Worm (Caenorhabditis elegans): ENCODE measurements around the gene C05D11.8.

The C05D11.8 gene

DNA sequence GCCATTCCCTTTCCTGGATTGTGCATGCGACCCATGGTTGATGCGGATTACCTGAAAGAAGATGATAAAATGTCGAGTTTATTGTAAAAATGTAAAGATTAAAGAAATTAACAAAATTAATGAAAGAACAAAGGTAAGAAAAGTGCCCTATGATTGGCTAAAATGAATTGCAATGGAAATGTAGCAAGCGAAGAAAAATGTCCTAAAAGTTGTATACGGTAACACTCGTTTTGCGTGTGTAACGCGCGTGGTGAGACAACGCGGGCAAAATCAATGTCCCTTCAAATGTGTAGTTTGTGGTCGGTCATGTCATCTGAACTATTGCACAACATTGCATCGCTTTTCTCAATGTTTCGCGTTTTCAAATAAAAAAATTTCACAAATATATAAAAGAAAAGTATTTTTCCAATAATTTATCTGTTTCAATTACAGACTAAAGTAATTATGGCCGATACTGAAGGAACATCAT, 52.1 kb downstream of the C05D11.8 start, which contains the start of the genes rps-13 and nfx-1 (continued):
- TF ChIP-seq duxl-1 (tag; optimal IDR thresholded peaks at IDR 0.05; ENCODE audit: poor library complexity) (no peak), daf-8 (GFP tag; IDR thresholded peaks at IDR 0.05) (no peak), hlh-30 (tag; optimal IDR thresholded peaks at IDR 0.05; ENCODE audit: insufficient read depth) (peak; percentile 93), mxl-3 (GFP tag; optimal IDR thresholded peaks at IDR 0.05) (peak; percentile 43), fkh-10 (GFP tag; optimal IDR thresholded peaks at IDR 0.05) (peak; percentile 32), ctbp-1 (GFP tag; IDR thresholded peaks at IDR 0.05) (no peak), unc-39 (tag; optimal IDR thresholded peaks at IDR 0.05) (no peak), lir-3 (tag; optimal IDR thresholded peaks at IDR 0.05) (no peak), lin-38 (GFP tag; IDR thresholded peaks at IDR 0.05) (peak; percentile 57), dmd-9 (GFP tag; IDR thresholded peaks at IDR 0.05) (no peak), mdt-29 (GFP tag; IDR thresholded peaks at IDR 0.05) (no peak), skn-1 (tag; optimal IDR thresholded peaks at IDR 0.05) (no peak), egl-43 (GFP tag; IDR thresholded peaks at IDR 0.05) (no peak), dmd-6 (GFP tag; IDR thresholded peaks at IDR 0.05) (0 out of 2 replicates have a peak, but pooled peaks have one; percentile 16), nhr-77 (tag; optimal IDR thresholded peaks at IDR 0.05) (peak; percentile 91), spr-1 (tag; optimal IDR thresholded peaks at IDR 0.05) (no peak), lin-13 (GFP tag; optimal IDR thresholded peaks at IDR 0.05) (peak; percentile 78), egl-27 (tag; optimal IDR thresholded peaks at IDR 0.05) (no peak), hif-1 (tag; optimal IDR thresholded peaks at IDR 0.05) (peak in 1 of 2 experiments; percentile 81), D1046.2 (GFP tag; IDR thresholded peaks at IDR 0.05) (peak; percentile 98), mdl-1 (tag; optimal IDR thresholded peaks at IDR 0.05) (peak in 1 of 2 experiments; percentile 48), F37D6.2 (tag; optimal IDR thresholded peaks at IDR 0.05) (peak; percentile 10), ZK546.5 (tag; optimal IDR thresholded peaks at IDR 0.05) (no peak), tag-97 (GFP tag; IDR thresholded peaks at IDR 0.05) (no peak), T26A8.4 (GFP tag; IDR thresholded peaks at IDR 0.05) (no peak), ces-1 (GFP tag; optimal IDR thresholded peaks at IDR 0.05) (no peak), aly-2 (tag; optimal IDR thresholded peaks at IDR 0.05) (no peak), F49E8.2 (tag; optimal IDR thresholded peaks at IDR 0.05; ENCODE audit: borderline replicate concordance) (no peak), aha-1 (tag) (peak; percentile 100), lin-15B (tag; optimal IDR thresholded peaks at IDR 0.05) (peak; percentile 18), F26F4.8 (GFP tag; conservative IDR thresholded peaks at IDR 0.05) (no peak), Y75B8A.6 (GFP tag; IDR thresholded peaks at IDR 0.05) (no peak), hlh-11 (tag; optimal IDR thresholded peaks at IDR 0.05) (peak; percentile 70), ceh-20 (GFP tag; IDR thresholded peaks at IDR 0.05) (no peak), T20F7.1 (GFP tag; optimal IDR thresholded peaks at IDR 0.05) (no peak), ztf-11 (tag; optimal IDR thresholded peaks at IDR 0.05) (no peak)

DNA sequence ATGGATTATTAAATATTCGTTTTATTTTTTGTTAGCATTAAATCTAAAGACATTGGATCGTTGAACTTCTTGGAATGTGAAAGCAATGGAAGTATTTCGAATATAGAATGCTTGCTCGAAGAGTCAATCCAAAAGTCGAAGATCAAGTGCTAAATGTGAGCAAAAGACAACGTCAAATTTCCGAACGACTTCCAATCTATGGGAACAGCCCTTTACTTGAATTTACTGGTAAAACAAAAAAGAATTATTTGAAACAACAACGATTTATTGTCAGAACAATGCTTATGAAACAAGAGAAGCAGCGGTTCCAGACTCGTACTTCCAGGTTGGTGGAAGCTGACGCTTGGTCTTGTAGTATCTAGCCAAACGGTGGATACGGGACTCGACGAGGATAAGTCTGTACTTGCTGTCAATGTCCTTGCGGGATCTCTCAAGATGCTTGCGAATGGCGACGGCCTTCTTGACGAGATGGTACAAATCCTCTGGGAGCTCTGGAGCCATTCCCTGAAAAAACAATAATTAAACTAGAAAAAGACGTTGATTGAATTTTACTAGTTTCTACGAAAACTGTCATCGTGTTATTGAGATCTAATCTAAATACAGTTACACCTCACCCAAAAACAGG, 53.1 kb downstream of the C05D11.8 start:
- TF ChIP-seq egl-27 (tag; optimal IDR thresholded peaks at IDR 0.05) (no peak), duxl-1 (tag; optimal IDR thresholded peaks at IDR 0.05; ENCODE audit: poor library complexity) (peak; percentile 67), zfp-2 (tag; optimal IDR thresholded peaks at IDR 0.05) (no peak), Y48G9A.11 (GFP tag; IDR thresholded peaks at IDR 0.05) (peak; percentile 81), gei-8 (GFP tag; optimal IDR thresholded peaks at IDR 0.05) (peak; percentile 23), tra-1 (GFP tag; IDR thresholded peaks at IDR 0.05) (peak; percentile 51; the same call in 1 of the 2 replicates), ctbp-1 (GFP tag; IDR thresholded peaks at IDR 0.05) (peak; percentile 59; the same call in 1 of the 2 replicates), ama-1 (optimal IDR thresholded peaks at IDR 0.05) (peak; percentile 55), set-16 (GFP tag; IDR thresholded peaks at IDR 0.05) (no peak), lin-1 (GFP tag; IDR thresholded peaks at IDR 0.05) (no peak), ztf-11 (tag; optimal IDR thresholded peaks at IDR 0.05) (no peak), spr-1 (tag; optimal IDR thresholded peaks at IDR 0.05) (peak; percentile 13), ceh-82 (tag; optimal IDR thresholded peaks at IDR 0.05) (no peak), F49E8.2 (tag; optimal IDR thresholded peaks at IDR 0.05; ENCODE audit: borderline replicate concordance) (peak; percentile 94), zfp-3 (GFP tag; conservative IDR thresholded peaks at IDR 0.05) (no peak), egl-43 (GFP tag; IDR thresholded peaks at IDR 0.05) (0 out of 2 replicates have a peak, but pooled peaks have one; percentile 56), arid-1 (GFP tag; conservative IDR thresholded peaks at IDR 0.05) (peak; percentile 44; the same call in 1 of the 2 replicates), dve-1 (tag; optimal IDR thresholded peaks at IDR 0.05; ENCODE audit: insufficient read depth) (no peak), mep-1 (tag; optimal IDR thresholded peaks at IDR 0.05) (peak; percentile 33), mxl-3 (GFP tag; optimal IDR thresholded peaks at IDR 0.05) (no peak), lim-7 (GFP tag; IDR thresholded peaks at IDR 0.05) (peak; percentile 3; the same call in 1 of the 2 replicates), ces-1 (GFP tag; optimal IDR thresholded peaks at IDR 0.05) (no peak), T20F7.1 (GFP tag; optimal IDR thresholded peaks at IDR 0.05) (no peak)

Measured in whole organism, L4 larva.